Worm (Caenorhabditis elegans) whole organism, L4/young adult: ENCODE data around the gene swsn-4.
A peak's percentile ranks its signal among the peaks of the same experiment; 100 is the strongest.
"Not testable (repeated sequence)": the region's sequence is repeated elsewhere in the genome, so short reads cannot be mapped to it uniquely, and the experiment has no call there.

Experiments
- W03F9.2 ChIP-seq: fragments of 150-350 bp; optimal IDR thresholded peaks from 2 replicates; lab custom pipeline; 2014; ENCODE audit warnings: missing biosample characterization, missing genetic modification characterization
- dao-5 ChIP-seq: sonication (generic microtip); optimal IDR thresholded peaks from 2 replicates; lab custom pipeline; 2016; ENCODE audit warnings: missing genotype, missing genetic modification characterization, moderate library complexity, missing compliant biosample characterization
- him-1 ChIP-seq: sonication (generic microtip); optimal IDR thresholded peaks from 2 replicates; lab custom pipeline; 2016; ENCODE audit warnings: missing genotype, missing genetic modification reagents, missing genetic modification characterization, missing compliant biosample characterization

The swsn-4 gene

DNA sequence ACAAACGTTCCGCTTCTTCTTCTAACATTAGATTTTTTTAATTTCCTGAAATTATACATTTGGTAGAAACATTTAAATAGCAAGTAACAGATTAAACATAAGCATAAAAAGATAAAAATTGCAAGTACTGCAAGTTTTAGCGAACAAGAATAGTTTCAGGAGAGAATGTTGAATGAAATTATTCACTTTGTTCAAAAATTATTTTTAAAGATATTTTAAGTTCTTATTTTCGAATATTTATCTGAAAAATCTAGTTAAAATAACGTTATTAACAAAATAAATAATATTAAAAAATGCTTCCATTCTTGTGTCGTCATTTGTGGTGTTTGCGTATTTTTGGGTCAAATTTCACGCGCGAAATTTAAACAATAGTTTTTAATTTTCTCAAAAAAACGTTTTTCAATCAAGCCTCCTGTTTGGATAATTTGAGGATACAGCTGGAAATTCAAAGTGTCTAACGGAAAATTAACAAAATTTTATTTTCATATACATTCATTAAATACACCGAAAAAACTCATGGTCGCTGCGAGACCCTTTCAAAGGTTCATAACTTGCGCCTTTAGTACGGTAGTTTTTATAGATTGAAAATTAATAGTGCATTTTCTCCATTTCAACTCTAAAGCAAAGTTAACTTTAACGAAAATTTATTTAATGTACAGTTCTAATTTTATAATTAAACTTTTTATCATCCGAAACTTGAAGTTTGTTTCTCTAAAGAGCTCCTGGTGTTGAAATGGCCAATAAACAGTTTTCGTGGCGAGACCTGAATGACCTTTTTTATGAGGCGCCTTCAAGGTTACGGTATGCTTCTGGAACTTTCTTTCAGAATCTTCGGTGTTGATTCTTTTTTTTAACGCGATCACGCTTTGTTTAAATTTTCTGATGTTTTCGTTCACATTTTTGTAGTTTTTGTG, 16.7 kb downstream of the swsn-4 start, which contains the start of gene skih-2:
Gene skih-2, minus strand, starts transcription at position 51 of the 914 bp plus-strand sequence.
- TF ChIP-seq him-1 (tag; lab: Kevin White, UChicago) (no peak), W03F9.2 (tag; lab: Kevin White, UChicago) (peak; percentile 14)

DNA sequence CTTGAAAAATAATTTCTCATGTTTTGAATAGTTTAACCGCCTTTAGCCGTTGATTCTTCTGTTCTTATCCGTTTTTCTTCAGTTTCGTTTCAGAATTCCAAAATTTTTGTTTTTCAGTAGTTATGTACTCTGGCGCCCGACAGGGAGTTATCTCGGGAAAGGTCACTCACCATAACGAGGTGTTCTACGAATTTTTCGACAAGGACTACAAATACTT, 17.3 kb downstream of the swsn-4 start, which contains the start of gene F01G4.4:
Gene F01G4.4, plus strand, starts transcription at position 118 of the 217 bp plus-strand sequence.
- TF ChIP-seq W03F9.2 (tag; lab: Kevin White, UChicago): no peak
- TF ChIP-seq him-1 (tag; lab: Kevin White, UChicago): no peak
- TF ChIP-seq dao-5: no peak

DNA sequence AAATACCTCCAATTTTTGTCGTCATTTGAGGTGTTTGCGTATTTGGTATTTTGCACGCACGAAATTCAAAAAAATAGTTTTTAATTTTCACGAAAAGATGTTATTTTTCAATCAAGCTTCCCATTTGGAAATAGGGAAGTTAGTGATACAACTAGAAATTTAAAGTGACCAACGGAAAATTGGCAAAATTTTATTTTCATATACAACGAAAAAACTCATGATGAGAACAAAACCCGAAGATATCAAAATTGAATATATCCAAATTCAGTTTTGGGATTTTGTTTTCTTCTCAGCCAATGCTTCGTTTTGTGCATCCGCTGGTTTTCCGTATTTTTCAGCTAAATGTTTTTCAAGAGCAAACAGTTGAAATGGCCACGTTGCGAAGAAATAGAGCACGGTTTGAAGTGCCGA, 20.1 kb downstream of the swsn-4 start:
- TF ChIP-seq W03F9.2 (tag; lab: Kevin White, UChicago): no peak
- no peak for TF ChIP-seq him-1 (tag; lab: Kevin White, UChicago)
- no peak for TF ChIP-seq dao-5

DNA sequence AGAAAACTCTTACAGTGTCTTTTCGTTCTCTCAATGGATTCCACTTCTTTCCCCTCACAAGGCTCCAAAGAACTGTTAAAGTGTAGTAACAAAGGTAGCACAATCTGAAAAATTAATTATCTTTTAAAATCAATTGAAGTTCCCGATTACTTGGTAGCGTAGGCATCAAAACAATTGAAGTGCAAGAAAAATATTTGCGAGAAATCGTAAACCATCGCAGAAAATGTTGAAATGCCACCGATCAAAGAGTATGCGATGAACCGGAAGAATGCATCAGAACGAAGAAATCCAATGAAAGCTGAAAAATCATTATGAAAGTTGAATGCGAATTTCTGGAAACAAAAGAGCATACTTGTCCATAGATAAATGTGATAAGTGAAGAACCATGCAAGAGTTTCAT, 20.7 kb downstream of the swsn-4 start:
- TF ChIP-seq dao-5 (no peak), him-1 (tag; lab: Kevin White, UChicago) (no peak), W03F9.2 (tag; lab: Kevin White, UChicago) (no peak)

DNA sequence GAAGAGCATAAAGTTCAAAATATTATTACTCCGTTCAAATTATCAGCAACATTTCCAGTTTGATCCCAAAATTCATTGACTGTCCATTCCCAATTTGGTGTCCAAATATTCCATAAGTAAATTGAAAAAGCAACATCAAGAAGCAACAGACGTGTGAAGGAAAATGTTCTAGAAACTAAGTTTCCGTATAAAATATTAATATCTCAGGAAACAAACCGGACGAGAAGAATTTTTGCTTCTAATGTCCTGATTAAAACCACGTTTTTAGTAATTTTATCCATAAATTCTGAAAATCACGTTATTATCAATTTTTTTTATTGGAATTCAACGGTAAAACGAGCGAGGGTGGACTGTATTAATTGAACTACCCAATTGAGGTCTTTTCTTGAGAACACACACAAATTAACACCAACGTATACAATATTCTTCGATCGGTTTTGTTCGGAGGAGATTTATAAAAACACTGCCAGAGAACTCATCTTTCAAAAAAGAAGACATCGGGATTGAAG, 21.2 kb downstream of the swsn-4 start, which contains the start of gene pigq-1:
Gene pigq-1, minus strand, starts transcription at position 286 of the 509 bp plus-strand sequence.
- no peak for TF ChIP-seq him-1 (tag; lab: Kevin White, UChicago)
- peak; percentile 12 for TF ChIP-seq dao-5

DNA sequence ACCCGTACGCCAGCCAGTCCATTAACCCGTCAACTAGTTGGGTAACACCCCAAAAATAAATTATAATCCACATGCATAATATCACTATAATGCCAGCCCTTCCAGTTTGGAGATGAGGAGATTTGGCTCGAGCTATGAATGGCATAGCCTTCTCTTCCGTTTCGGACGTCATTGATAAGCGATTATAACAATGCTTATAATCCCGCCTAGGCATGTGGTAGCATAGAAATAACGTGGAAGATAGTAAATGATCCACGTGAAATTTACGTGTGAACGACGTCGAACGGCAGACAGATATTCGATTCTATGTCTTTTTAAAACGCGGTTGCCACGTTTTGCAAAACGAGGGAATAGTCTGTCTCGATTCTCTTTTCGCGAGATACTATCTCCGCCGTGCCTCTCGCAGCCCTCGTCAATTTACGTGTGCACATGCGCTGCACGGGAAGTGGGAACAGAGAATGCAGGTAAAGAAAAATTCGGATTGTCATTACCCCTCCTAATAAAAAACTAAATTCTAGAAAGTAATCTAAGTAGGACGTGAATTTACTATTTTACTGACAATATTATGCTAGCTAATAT, 23.1 kb downstream of the swsn-4 start:
- no peak for TF ChIP-seq dao-5
- no peak for TF ChIP-seq him-1 (tag; lab: Kevin White, UChicago)
- peak; percentile 26 for TF ChIP-seq W03F9.2 (tag; lab: Kevin White, UChicago)

DNA sequence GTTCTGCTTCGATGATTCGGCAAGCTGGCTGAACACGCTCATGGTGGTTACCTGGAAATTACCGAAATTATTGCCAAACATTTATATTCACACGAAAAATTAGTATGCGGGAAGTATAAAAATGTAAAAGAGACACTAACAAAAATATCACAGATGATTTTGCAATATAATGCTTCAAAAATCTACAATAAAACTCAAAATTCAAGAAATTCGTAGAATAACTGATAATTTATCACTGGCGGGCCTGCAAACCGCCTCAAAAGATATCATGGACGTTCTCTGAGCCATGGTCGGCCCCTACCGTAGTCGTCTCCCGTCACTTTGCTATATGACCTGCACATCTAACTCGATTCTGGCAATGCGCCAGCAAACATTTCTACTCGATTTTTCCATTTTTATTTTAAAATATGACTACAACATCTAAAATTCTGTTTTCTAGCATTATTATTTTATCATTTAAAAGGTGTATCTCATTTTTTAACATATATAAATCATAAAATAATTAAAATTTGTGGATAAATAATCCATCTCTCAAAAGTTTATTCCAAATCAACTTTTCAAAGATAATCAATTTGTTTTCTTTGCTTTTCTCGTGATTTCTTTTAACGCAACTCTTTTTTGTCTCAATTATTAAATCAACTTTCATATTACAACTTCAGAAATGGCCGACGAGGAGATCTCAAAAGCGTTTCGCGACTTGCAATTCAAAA, 23.8 kb downstream of the swsn-4 start, which contains the start of the genes F01G4.6 and pfd-1:
Gene F01G4.6, minus strand, starts transcription at position 51 of the 710 bp plus-strand sequence.
Gene pfd-1, plus strand, starts transcription at position 660 of the 710 bp plus-strand sequence.
- TF ChIP-seq W03F9.2 (tag; lab: Kevin White, UChicago): peak; percentile 92
- peak; percentile 40 for TF ChIP-seq him-1 (tag; lab: Kevin White, UChicago)
- TF ChIP-seq dao-5: no peak

DNA sequence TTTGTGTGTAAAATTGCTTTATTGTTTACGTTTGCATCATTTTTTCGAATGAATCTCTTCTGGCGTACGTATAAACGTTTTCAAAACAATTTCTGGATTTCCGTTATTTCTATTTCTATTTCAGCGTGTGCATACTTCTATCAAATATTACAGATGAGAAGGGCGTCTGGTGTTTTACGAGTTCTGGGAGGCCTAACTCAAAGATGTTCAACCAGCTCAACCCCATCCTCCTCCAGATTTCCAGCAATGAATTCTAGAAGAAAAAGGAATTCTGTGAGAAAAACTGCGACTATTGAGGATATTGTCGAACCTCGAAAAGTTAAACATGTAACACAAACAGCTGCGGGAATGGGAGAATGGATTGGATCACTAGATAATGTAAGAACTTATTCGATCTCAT, 25.0 kb downstream of the swsn-4 start, which contains the start of gene C08F8.2:
Gene C08F8.2, plus strand, starts transcription at position 154 of the 400 bp plus-strand sequence.
- TF ChIP-seq him-1 (tag; lab: Kevin White, UChicago): no peak
- TF ChIP-seq W03F9.2 (tag; lab: Kevin White, UChicago): no peak
- TF ChIP-seq dao-5: no peak

DNA sequence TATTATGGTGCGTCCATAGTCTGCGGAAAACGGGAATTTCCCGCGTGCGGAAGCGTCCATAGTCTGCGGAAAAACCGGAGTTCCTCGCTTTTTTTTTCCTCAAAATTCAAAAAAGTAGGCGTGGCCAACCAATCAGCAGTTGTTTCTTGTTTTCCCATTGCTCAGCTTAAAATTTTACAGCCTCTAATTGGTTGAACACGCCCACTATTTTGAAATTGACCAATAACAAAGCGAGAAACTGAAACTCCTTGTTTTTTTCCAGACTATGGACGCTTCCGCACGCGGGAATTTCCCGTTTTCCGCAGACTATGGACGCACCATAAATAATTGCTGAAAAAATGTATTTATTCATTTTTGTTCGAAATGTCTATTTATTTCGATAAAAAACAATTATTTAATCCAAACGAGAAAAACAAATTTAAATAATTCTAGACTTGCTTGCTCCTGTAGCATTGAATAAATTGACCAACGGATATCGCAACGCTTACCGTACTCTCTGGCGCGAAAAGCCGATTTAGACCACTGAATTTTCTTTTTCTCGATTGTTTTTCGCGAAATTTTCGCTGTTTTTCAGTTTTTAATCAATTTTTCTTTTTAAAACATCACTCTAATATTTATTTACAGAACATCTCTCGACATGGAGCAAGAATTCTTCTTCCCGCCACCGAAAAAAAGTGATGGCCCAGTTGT, 28.7 kb downstream of the swsn-4 start, which contains the start of gene C08F8.3:
Gene C08F8.3, plus strand, starts transcription at position 620 of the 690 bp plus-strand sequence.
- TF ChIP-seq dao-5; W03F9.2 (tag; lab: Kevin White, UChicago); him-1 (tag; lab: Kevin White, UChicago): not testable (repeated sequence)

DNA sequence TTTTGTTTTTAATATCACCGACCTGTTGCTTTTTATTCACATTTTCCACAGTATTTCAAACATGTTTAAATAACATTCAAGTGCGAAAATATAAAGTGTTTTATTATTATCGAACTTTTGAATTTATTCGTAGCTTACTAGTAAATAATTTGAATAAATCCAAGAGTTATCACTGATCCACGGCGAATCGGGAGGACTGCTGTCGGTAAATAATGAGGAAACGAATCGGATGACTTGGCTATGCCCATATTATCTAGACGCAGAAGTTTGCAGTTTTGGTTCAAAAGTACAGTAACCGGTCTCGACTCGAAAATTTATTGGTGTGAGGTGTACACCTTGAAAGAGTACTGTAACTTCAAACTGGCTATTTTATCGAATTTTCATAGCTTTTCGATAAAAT, 30.7 kb downstream of the swsn-4 start:
- TF ChIP-seq W03F9.2 (tag; lab: Kevin White, UChicago) (no peak), dao-5 (no peak), him-1 (tag; lab: Kevin White, UChicago) (no peak)

DNA sequence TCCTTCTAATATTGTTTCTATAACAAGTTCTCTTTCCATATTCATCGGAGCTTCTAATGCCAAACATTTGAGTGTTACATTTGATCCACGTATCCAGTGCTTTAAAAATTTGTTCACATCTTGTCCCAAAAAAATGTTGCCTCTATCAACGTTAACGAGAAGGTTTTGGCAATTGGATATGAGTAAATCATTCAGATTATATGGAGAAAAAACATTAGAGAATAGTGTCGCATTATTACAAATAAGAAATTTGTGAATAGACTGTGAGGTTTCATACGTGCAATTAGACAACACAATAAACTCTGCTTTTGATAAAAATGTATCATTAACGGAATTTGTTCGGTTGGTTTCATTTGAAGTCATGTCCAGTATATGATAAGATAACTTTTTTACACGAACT, 34.1 kb downstream of the swsn-4 start, which contains the start of gene mboa-4:
Gene mboa-4, minus strand, starts transcription at position 101 of the 400 bp plus-strand sequence.
- TF ChIP-seq him-1 (tag; lab: Kevin White, UChicago) (no peak), dao-5 (no peak), W03F9.2 (tag; lab: Kevin White, UChicago) (no peak)

DNA sequence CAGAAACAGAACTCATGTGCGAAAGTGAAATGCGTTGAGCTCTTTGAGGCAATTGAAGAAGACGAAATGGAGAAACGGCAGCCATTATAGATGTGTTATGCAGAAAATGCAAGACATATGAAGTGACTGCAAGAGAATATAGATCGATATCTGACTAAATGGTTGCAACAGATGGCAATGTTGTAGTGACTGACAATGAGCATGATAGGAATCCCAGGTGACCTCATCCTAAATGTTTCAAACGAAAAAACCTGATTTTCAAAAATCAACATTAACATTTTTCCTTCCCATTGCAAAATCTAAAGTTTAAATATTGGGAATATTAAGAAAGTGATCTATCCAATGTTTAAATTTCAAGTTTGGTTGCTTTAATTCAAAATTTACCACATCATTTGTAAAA, 34.9 kb downstream of the swsn-4 start, which contains the start of gene C08F8.15:
Gene C08F8.15, minus strand, starts transcription at position 101 of the 400 bp plus-strand sequence.
- TF ChIP-seq dao-5 (no peak), W03F9.2 (tag; lab: Kevin White, UChicago) (no peak), him-1 (tag; lab: Kevin White, UChicago) (no peak)
